Worm (Caenorhabditis elegans): ENCODE measurements around the gene F35H10.2.

DNA sequence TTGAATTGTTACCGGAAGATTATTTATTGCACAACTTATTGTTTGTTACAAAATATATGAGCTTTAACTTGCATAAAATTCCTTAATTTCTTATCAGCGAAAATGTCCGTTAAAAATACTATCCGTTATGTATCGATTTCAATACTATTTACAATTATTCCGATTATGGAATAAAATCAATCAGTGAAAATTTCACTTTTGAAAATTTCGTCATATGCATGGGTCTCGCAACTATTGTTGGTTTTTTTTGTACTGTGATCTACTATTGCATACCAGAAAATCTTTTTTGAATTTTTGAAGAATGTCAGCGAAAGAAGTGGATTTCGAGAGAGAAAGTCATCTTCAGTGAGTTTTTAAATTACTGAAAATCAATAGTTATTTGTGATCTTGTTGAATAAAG lies 31.8 kb upstream of the F35H10.2 start, which contains the start of gene nprl-3:
- TF ChIP-seq him-1 (tag; optimal IDR thresholded peaks at IDR 0.05) (no peak), W03F9.2 (tag; optimal IDR thresholded peaks at IDR 0.05) (no peak)

Measured in whole organism, L4/young adult.